Worm (Caenorhabditis elegans) whole organism, early embryonic: ENCODE measurements around the gene srw-26.
"Not testable (repeated sequence)": the region's sequence is repeated elsewhere in the genome, so short reads cannot be mapped to it uniquely, and the experiment has no call there.

Experiments used
- B0310.2 ChIP-seq: sonication (generic microtip); optimal IDR thresholded peaks from 2 replicates; lab custom pipeline; 2016; ENCODE audit warnings: mild to moderate bottlenecking, missing genetic modification characterization, missing compliant biosample characterization
- F13C5.2 ChIP-seq: sonication (generic microtip); optimal IDR thresholded peaks from 2 replicates; lab custom pipeline; 2017; ENCODE audit warnings: mild to moderate bottlenecking, missing genetic modification characterization, inconsistent platforms, missing compliant biosample characterization
- aly-1 ChIP-seq: sonication (generic microtip); optimal IDR thresholded peaks from 2 replicates; lab custom pipeline; 2016; ENCODE audit warnings: missing genetic modification characterization, missing compliant biosample characterization
- ama-1 ChIP-seq: fragments of 150-350 bp; optimal IDR thresholded peaks from 2 replicates; lab custom pipeline; 2014
- ceh-13 ChIP-seq: fragments of 200-800 bp; sonication (Bioruptor generic); optimal IDR thresholded peaks from 2 replicates; lab custom pipeline; 2018; ENCODE audit warnings: mild to moderate bottlenecking, missing genetic modification characterization, missing compliant biosample characterization
- ceh-36 ChIP-seq: sonication (generic microtip); optimal IDR thresholded peaks from 2 replicates; lab custom pipeline; 2016; ENCODE audit warnings: missing genetic modification characterization, inconsistent platforms, missing compliant biosample characterization
- ets-7 ChIP-seq: sonication (generic microtip); optimal IDR thresholded peaks from 2 replicates; lab custom pipeline; 2016; ENCODE audit warnings: missing genotype, missing genetic modification characterization, missing compliant biosample characterization
- flt-1 ChIP-seq: fragments of 200-800 bp; sonication (Bioruptor generic); IDR thresholded peaks from 2 replicates; pipeline ENCODE4 v1.3.6; 2022; ENCODE audit warnings: missing genetic modification characterization, missing compliant biosample characterization
- hmbx-1 ChIP-seq: sonication (generic microtip); optimal IDR thresholded peaks from 2 replicates; lab custom pipeline; 2016; ENCODE audit warnings: mild to moderate bottlenecking, missing genetic modification characterization, missing compliant biosample characterization
- hmg-4 ChIP-seq: fragments of 200-800 bp; sonication (Bioruptor generic); optimal IDR thresholded peaks from 2 replicates; lab custom pipeline; 2018; ENCODE audit warnings: mild to moderate bottlenecking, missing genetic modification characterization, missing compliant biosample characterization
- hnd-1 ChIP-seq: sonication (generic microtip); optimal IDR thresholded peaks from 2 replicates; lab custom pipeline; 2016; ENCODE audit warnings: missing genetic modification characterization, missing compliant biosample characterization
- pes-1 ChIP-seq: fragments of 200-800 bp; sonication (Bioruptor generic); IDR thresholded peaks from 2 replicates; pipeline ENCODE4 v1.3.6; 2022; ENCODE audit warnings: missing genetic modification reagents, missing genetic modification characterization, missing compliant biosample characterization
- scrt-1 ChIP-seq: fragments of 200-800 bp; sonication (Bioruptor generic); IDR thresholded peaks from 2 replicates; pipeline ENCODE4 v1.3.6; 2022; ENCODE audit warnings: missing genetic modification characterization, missing compliant biosample characterization
- sea-1 ChIP-seq: fragments of 200-800 bp; sonication (Bioruptor generic); conservative IDR thresholded peaks from 2 replicates; pipeline ENCODE4 v1.3.6; 2022; ENCODE audit warnings: missing genetic modification characterization, missing compliant biosample characterization
- tbx-11 ChIP-seq: fragments of 200-800 bp; sonication (Bioruptor generic); IDR thresholded peaks from 2 replicates; pipeline ENCODE4 v1.3.6; 2022; ENCODE audit warnings: missing genetic modification characterization, missing compliant biosample characterization
- tbx-37 ChIP-seq: fragments of 200-800 bp; sonication (Bioruptor generic); conservative IDR thresholded peaks from 2 replicates; pipeline ENCODE4 v1.3.6; 2022; ENCODE audit warnings: missing genetic modification reagents, missing genetic modification characterization, missing compliant biosample characterization
- tra-4 ChIP-seq: sonication (generic microtip); optimal IDR thresholded peaks from 2 replicates; lab custom pipeline; 2017; ENCODE audit warnings: missing genetic modification characterization, missing compliant biosample characterization

srw-26 gene

ce11 chrV:15950903-15951302, 18.6 kb upstream of the srw-26 start, which contains the start of gene srw-59:
TSS of gene srw-59 (minus strand) at chrV:15951003.
- TF ChIP-seq ceh-36 (no peak), hnd-1 (no peak), hmbx-1 (tag; lab: Kevin White, UChicago) (no peak), aly-1 (tag; lab: Kevin White, UChicago) (no peak), tbx-37 (GFP tag; lab: Robert Waterston, UW) (no peak), pes-1 (GFP tag; lab: Robert Waterston, UW) (no peak), scrt-1 (GFP tag; lab: Robert Waterston, UW) (no peak), F13C5.2 (tag; lab: Kevin White, UChicago) (no peak), B0310.2 (tag; lab: Kevin White, UChicago) (no peak), tbx-11 (GFP tag; lab: Robert Waterston, UW) (no peak), tra-4 (tag; lab: Kevin White, UChicago) (no peak)

ce11 chrV:15943125-15943524, 10.8 kb upstream of the srw-26 start, which contains the start of gene srw-53:
TSS of gene srw-53 (plus strand) at chrV:15943425.
- TF ChIP-seq tbx-11 (GFP tag; lab: Robert Waterston, UW) (no peak), B0310.2 (tag; lab: Kevin White, UChicago) (no peak), flt-1 (GFP tag; lab: Robert Waterston, UW) (no peak), tbx-37 (GFP tag; lab: Robert Waterston, UW) (no peak), ceh-13 (no peak), ama-1 (lab: Kevin White, UChicago) (no peak), tra-4 (tag; lab: Kevin White, UChicago) (no peak), aly-1 (tag; lab: Kevin White, UChicago) (no peak), ceh-36 (no peak), scrt-1 (GFP tag; lab: Robert Waterston, UW) (no peak), pes-1 (GFP tag; lab: Robert Waterston, UW) (no peak), sea-1 (no peak), hnd-1 (no peak), ets-7 (tag; lab: Kevin White, UChicago) (no peak), hmg-4 (no peak), hmbx-1 (tag; lab: Kevin White, UChicago) (no peak), F13C5.2 (tag; lab: Kevin White, UChicago) (no peak)

ce11 chrV:15940254-15940653, 8.0 kb upstream of the srw-26 start, which contains the start of gene srw-55:
TSS of gene srw-55 (minus strand) at chrV:15940354.
- TF ChIP-seq F13C5.2 (tag; lab: Kevin White, UChicago), result no peak
- no peak for TF ChIP-seq flt-1 (GFP tag; lab: Robert Waterston, UW)
- no peak for TF ChIP-seq ets-7 (tag; lab: Kevin White, UChicago)
- TF ChIP-seq ceh-36, result no peak
- TF ChIP-seq tbx-11 (GFP tag; lab: Robert Waterston, UW), result no peak
- no peak for TF ChIP-seq scrt-1 (GFP tag; lab: Robert Waterston, UW)
- no peak for TF ChIP-seq sea-1
- TF ChIP-seq tra-4 (tag; lab: Kevin White, UChicago), result no peak
- TF ChIP-seq ama-1 (lab: Kevin White, UChicago), result no peak
- no peak for TF ChIP-seq hmbx-1 (tag; lab: Kevin White, UChicago)
- no peak for TF ChIP-seq pes-1 (GFP tag; lab: Robert Waterston, UW)
- no peak for TF ChIP-seq hnd-1
- TF ChIP-seq ceh-13, result no peak
- TF ChIP-seq aly-1 (tag; lab: Kevin White, UChicago), result no peak
- no peak for TF ChIP-seq B0310.2 (tag; lab: Kevin White, UChicago)
- TF ChIP-seq tbx-37 (GFP tag; lab: Robert Waterston, UW), result no peak
- TF ChIP-seq hmg-4, result no peak

- not testable (repeated sequence) for TF ChIP-seq ama-1 (lab: Kevin White, UChicago); B0310.2 (tag; lab: Kevin White, UChicago); hmbx-1 (tag; lab: Kevin White, UChicago)
These were observed 2.4 kb downstream of the srw-26 start, which contains the start of gene srbc-77 for ce11 chrV:15929882-15930281. TSS of gene srbc-77 (plus strand) at chrV:15930182.

ce11 chrV:15928325-15928724, 4.0 kb downstream of the srw-26 start, which contains the start of gene pzf-1:
TSS of gene pzf-1 (minus strand) at chrV:15928425.
- TF ChIP-seq scrt-1 (GFP tag; lab: Robert Waterston, UW) (no peak), hmg-4 (no peak), hmbx-1 (tag; lab: Kevin White, UChicago) (no peak), flt-1 (GFP tag; lab: Robert Waterston, UW) (no peak), ceh-36 (no peak), tbx-11 (GFP tag; lab: Robert Waterston, UW) (no peak), B0310.2 (tag; lab: Kevin White, UChicago) (no peak), tbx-37 (GFP tag; lab: Robert Waterston, UW) (no peak), ama-1 (lab: Kevin White, UChicago) (no peak), hnd-1 (no peak), aly-1 (tag; lab: Kevin White, UChicago) (no peak)

- no peak for TF ChIP-seq ceh-13
- no peak for TF ChIP-seq ceh-36
- no peak for TF ChIP-seq F13C5.2 (tag; lab: Kevin White, UChicago)
- TF ChIP-seq hmbx-1 (tag; lab: Kevin White, UChicago), result no peak
- no peak for TF ChIP-seq tra-4 (tag; lab: Kevin White, UChicago)
- TF ChIP-seq B0310.2 (tag; lab: Kevin White, UChicago), result no peak
- no peak for TF ChIP-seq pes-1 (GFP tag; lab: Robert Waterston, UW)
- TF ChIP-seq tbx-37 (GFP tag; lab: Robert Waterston, UW), result no peak
- no peak for TF ChIP-seq scrt-1 (GFP tag; lab: Robert Waterston, UW)
- TF ChIP-seq sea-1, result no peak
These were observed 8.0 kb downstream of the srw-26 start, which contains the start of gene nhr-108 for ce11 chrV:15924307-15924706. TSS of gene nhr-108 (minus strand) at chrV:15924472.

- TF ChIP-seq tra-4 (tag; lab: Kevin White, UChicago) (no peak), flt-1 (GFP tag; lab: Robert Waterston, UW) (no peak), ceh-36 (no peak), pes-1 (GFP tag; lab: Robert Waterston, UW) (no peak), hnd-1 (no peak), aly-1 (tag; lab: Kevin White, UChicago) (no peak), hmg-4 (no peak), tbx-11 (GFP tag; lab: Robert Waterston, UW) (no peak), B0310.2 (tag; lab: Kevin White, UChicago) (no peak), scrt-1 (GFP tag; lab: Robert Waterston, UW) (no peak), ets-7 (tag; lab: Kevin White, UChicago) (no peak), ceh-13 (no peak), ama-1 (lab: Kevin White, UChicago) (no peak), hmbx-1 (tag; lab: Kevin White, UChicago) (no peak), tbx-37 (GFP tag; lab: Robert Waterston, UW) (no peak), sea-1 (no peak), F13C5.2 (tag; lab: Kevin White, UChicago) (no peak)
These were observed 9.3 kb downstream of the srw-26 start, which contains the start of gene F35E8.13 for ce11 chrV:15922979-15923378. TSS of gene F35E8.13 (plus strand) at chrV:15923279.
